Worm (Caenorhabditis elegans): ENCODE results near the gene T27E4.7.

DNA sequence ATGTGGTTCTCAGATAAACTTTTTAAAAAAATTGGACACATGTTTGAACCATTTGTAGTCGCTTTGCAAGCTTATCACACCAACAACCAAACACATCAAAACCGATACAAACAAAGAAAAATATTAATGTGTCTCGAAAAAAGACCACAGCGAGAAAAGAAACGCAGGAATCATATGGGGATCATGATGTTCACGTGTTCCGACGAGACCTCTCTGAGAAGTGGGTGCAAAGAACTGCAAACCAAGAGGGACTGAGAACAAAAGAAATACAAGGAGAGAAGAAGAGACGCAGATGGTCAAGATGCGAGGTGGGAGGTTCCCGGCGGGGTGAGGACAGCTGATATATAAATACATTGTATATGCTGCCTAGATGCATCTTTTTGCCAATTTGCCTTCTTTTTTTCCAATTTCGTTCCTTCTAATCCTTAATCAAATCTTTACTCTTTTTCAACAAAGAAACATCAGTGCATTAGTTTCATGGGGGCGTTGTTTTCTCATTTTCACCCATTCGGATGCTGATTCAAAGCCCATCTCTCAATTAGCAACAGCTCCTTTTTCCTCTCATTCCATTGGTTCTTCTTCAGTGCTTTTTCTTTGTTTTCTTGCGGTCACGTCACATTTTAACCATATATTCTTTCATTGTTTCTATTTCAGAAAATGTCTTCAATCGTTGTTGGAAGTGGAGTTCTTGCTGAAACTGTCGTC lies 19.6 kb upstream of the T27E4.7 start, which contains the start of gene F21C10.10:
- TF ChIP-seq ama-1 (optimal IDR thresholded peaks at IDR 0.05) (no peak), ceh-36 (tag; optimal IDR thresholded peaks at IDR 0.05) (no peak), B0310.2 (tag; optimal IDR thresholded peaks at IDR 0.05) (no peak), sea-1 (GFP tag; conservative IDR thresholded peaks at IDR 0.05) (no peak), pes-1 (GFP tag; IDR thresholded peaks at IDR 0.05) (no peak), ets-7 (tag; optimal IDR thresholded peaks at IDR 0.05) (no peak), tra-4 (tag; optimal IDR thresholded peaks at IDR 0.05) (no peak), flt-1 (GFP tag; IDR thresholded peaks at IDR 0.05) (no peak)
